Worm (Caenorhabditis elegans): ENCODE results near the gene sri-2.

DNA sequence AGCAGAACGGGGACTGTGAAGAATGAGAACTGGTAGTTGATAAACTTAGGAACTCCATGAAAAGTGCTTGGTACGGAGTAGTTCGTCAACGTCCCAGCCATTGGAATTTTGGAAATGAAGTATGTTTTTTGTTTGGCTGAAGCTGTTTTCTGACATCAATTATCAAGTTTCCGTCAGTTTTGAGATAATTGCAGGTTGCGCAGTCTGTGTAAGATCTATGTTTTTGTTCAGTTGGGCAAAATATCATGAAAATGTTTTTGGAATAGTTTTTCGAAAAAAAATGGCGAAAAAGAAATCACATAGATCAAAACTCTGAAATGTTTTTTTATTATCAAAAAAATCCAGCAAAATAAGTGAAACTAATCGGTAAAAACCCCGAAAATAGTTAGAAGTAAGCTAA, 9.8 kb upstream of the sri-2 start, which contains the start of gene sru-22:
- TF ChIP-seq ama-1 (optimal IDR thresholded peaks at IDR 0.05) (no peak), elt-4 (tag; optimal IDR thresholded peaks at IDR 0.05) (no peak), ref-2 (tag; optimal IDR thresholded peaks at IDR 0.05) (no peak), ceh-31 (tag; optimal IDR thresholded peaks at IDR 0.05) (no peak), tbx-7 (tag; optimal IDR thresholded peaks at IDR 0.05) (no peak), hlh-13 (GFP tag; optimal IDR thresholded peaks at IDR 0.05) (no peak), fkh-6 (tag; optimal IDR thresholded peaks at IDR 0.05) (no peak), unc-3 (GFP tag; conservative IDR thresholded peaks at IDR 0.05) (no peak), unc-3 (tag; optimal IDR thresholded peaks at IDR 0.05) (no peak), hlh-15 (tag; optimal IDR thresholded peaks at IDR 0.05) (no peak)

Measured in whole organism, late embryonic.